Worm (Caenorhabditis elegans) whole organism, early embryonic: ENCODE measurements around the gene mboa-6.

Experiments
- B0310.2 ChIP-seq: sonication (generic microtip); optimal IDR thresholded peaks from 2 replicates; lab custom pipeline; 2016; ENCODE audit warnings: mild to moderate bottlenecking, missing genetic modification characterization, missing compliant biosample characterization
- F13C5.2 ChIP-seq: sonication (generic microtip); optimal IDR thresholded peaks from 2 replicates; lab custom pipeline; 2017; ENCODE audit warnings: mild to moderate bottlenecking, missing genetic modification characterization, inconsistent platforms, missing compliant biosample characterization
- aly-1 ChIP-seq: sonication (generic microtip); optimal IDR thresholded peaks from 2 replicates; lab custom pipeline; 2016; ENCODE audit warnings: missing genetic modification characterization, missing compliant biosample characterization
- ama-1 ChIP-seq: fragments of 150-350 bp; optimal IDR thresholded peaks from 2 replicates; lab custom pipeline; 2014
- ceh-13 ChIP-seq: fragments of 200-800 bp; sonication (Bioruptor generic); optimal IDR thresholded peaks from 2 replicates; lab custom pipeline; 2018; ENCODE audit warnings: mild to moderate bottlenecking, missing genetic modification characterization, missing compliant biosample characterization
- ceh-36 ChIP-seq: sonication (generic microtip); optimal IDR thresholded peaks from 2 replicates; lab custom pipeline; 2016; ENCODE audit warnings: missing genetic modification characterization, inconsistent platforms, missing compliant biosample characterization
- ets-7 ChIP-seq: sonication (generic microtip); optimal IDR thresholded peaks from 2 replicates; lab custom pipeline; 2016; ENCODE audit warnings: missing genotype, missing genetic modification characterization, missing compliant biosample characterization
- flt-1 ChIP-seq: fragments of 200-800 bp; sonication (Bioruptor generic); IDR thresholded peaks from 2 replicates; pipeline ENCODE4 v1.3.6; 2022; ENCODE audit warnings: missing genetic modification characterization, missing compliant biosample characterization
- hmbx-1 ChIP-seq: sonication (generic microtip); optimal IDR thresholded peaks from 2 replicates; lab custom pipeline; 2016; ENCODE audit warnings: mild to moderate bottlenecking, missing genetic modification characterization, missing compliant biosample characterization
- hmg-4 ChIP-seq: fragments of 200-800 bp; sonication (Bioruptor generic); optimal IDR thresholded peaks from 2 replicates; lab custom pipeline; 2018; ENCODE audit warnings: mild to moderate bottlenecking, missing genetic modification characterization, missing compliant biosample characterization
- hnd-1 ChIP-seq: sonication (generic microtip); optimal IDR thresholded peaks from 2 replicates; lab custom pipeline; 2016; ENCODE audit warnings: missing genetic modification characterization, missing compliant biosample characterization
- pes-1 ChIP-seq: fragments of 200-800 bp; sonication (Bioruptor generic); IDR thresholded peaks from 2 replicates; pipeline ENCODE4 v1.3.6; 2022; ENCODE audit warnings: missing genetic modification reagents, missing genetic modification characterization, missing compliant biosample characterization
- scrt-1 ChIP-seq: fragments of 200-800 bp; sonication (Bioruptor generic); IDR thresholded peaks from 2 replicates; pipeline ENCODE4 v1.3.6; 2022; ENCODE audit warnings: missing genetic modification characterization, missing compliant biosample characterization
- sea-1 ChIP-seq: fragments of 200-800 bp; sonication (Bioruptor generic); conservative IDR thresholded peaks from 2 replicates; pipeline ENCODE4 v1.3.6; 2022; ENCODE audit warnings: missing genetic modification characterization, missing compliant biosample characterization
- tbx-11 ChIP-seq: fragments of 200-800 bp; sonication (Bioruptor generic); IDR thresholded peaks from 2 replicates; pipeline ENCODE4 v1.3.6; 2022; ENCODE audit warnings: missing genetic modification characterization, missing compliant biosample characterization
- tbx-37 ChIP-seq: fragments of 200-800 bp; sonication (Bioruptor generic); conservative IDR thresholded peaks from 2 replicates; pipeline ENCODE4 v1.3.6; 2022; ENCODE audit warnings: missing genetic modification reagents, missing genetic modification characterization, missing compliant biosample characterization
- tra-4 ChIP-seq: sonication (generic microtip); optimal IDR thresholded peaks from 2 replicates; lab custom pipeline; 2017; ENCODE audit warnings: missing genetic modification characterization, missing compliant biosample characterization

mboa-6 gene

DNA sequence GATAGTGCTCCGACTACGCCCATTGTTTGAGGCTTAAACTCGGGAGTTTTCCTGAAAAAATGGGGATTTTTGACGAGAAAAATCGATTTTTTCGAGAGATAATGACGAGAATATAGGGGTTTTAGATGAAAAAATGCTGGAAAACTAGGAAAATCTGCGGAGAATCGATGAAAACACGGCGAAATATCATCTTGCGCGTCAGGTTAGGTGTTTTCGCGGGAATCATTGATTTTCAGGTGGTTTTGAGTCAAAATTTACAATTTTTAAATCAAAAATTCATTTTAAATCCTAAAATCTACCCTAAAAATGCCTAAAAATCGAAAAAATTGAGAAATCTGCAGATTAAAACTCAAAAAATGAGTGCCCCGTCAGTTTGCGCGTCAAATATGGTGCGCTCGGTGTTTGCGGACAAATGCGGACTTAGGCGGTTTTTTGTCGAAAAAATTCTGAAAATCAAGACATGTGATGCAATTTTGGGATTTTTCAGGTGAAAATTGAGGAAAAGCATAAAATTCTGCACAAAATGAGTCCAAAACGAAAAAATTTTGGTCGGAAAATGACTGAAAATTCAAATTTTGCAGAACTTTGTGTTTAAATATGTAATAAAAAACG, at the start of gene mboa-6:
Gene mboa-6, minus strand, starts transcription at position 51 of the 612 bp plus-strand sequence.
- TF ChIP-seq F13C5.2 (tag; lab: Kevin White, UChicago) (peak; percentile 10), ceh-36 (tag; lab: Kevin White, UChicago) (no peak), scrt-1 (GFP tag; lab: Robert Waterston, UW) (no peak), tra-4 (tag; lab: Kevin White, UChicago) (no peak), tbx-37 (GFP tag; lab: Robert Waterston, UW) (no peak), pes-1 (GFP tag; lab: Robert Waterston, UW) (no peak), aly-1 (tag; lab: Kevin White, UChicago) (no peak), hnd-1 (tag; lab: Kevin White, UChicago) (no peak)

DNA sequence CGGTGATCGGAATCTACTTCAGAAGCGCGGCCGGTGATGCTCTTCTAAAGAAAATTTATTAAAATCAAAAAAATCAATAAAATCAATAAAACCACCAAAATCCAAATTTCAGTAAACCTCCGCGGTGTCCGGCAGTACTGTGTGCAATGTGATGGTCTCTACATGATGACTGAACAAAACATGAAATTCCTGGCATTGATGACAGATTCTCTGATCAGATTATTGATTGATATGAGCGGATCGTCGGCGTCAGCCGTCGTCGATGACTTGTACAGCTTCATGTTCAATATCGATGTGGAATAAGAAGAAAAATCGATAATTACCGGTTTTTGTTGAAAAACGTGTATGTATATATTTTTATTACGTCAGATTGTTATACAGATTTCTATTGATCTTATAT, 47.1 kb upstream of the mboa-6 start:
- no peak for TF ChIP-seq tbx-11
- TF ChIP-seq ceh-13 (GFP tag; lab: Kevin White, UChicago), result no peak
- TF ChIP-seq ama-1 (lab: Kevin White, UChicago), result no peak
- TF ChIP-seq sea-1 (GFP tag; lab: Robert Waterston, UW), result no peak
- no peak for TF ChIP-seq tra-4 (tag; lab: Kevin White, UChicago)
- TF ChIP-seq hmbx-1 (tag; lab: Kevin White, UChicago), result no peak
- no peak for TF ChIP-seq hmg-4 (GFP tag; lab: Kevin White, UChicago)
- no peak for TF ChIP-seq tbx-37 (GFP tag; lab: Robert Waterston, UW)
- no peak for TF ChIP-seq ceh-36 (tag; lab: Kevin White, UChicago)
- no peak for TF ChIP-seq F13C5.2 (tag; lab: Kevin White, UChicago)
- TF ChIP-seq scrt-1 (GFP tag; lab: Robert Waterston, UW), result no peak
- TF ChIP-seq flt-1 (GFP tag; lab: Robert Waterston, UW), result no peak
- no peak for TF ChIP-seq B0310.2 (tag; lab: Kevin White, UChicago)
- no peak for TF ChIP-seq aly-1 (tag; lab: Kevin White, UChicago)
- no peak for TF ChIP-seq ets-7 (tag; lab: Kevin White, UChicago)
- TF ChIP-seq hnd-1 (tag; lab: Kevin White, UChicago), result no peak
- TF ChIP-seq pes-1 (GFP tag; lab: Robert Waterston, UW), result no peak

DNA sequence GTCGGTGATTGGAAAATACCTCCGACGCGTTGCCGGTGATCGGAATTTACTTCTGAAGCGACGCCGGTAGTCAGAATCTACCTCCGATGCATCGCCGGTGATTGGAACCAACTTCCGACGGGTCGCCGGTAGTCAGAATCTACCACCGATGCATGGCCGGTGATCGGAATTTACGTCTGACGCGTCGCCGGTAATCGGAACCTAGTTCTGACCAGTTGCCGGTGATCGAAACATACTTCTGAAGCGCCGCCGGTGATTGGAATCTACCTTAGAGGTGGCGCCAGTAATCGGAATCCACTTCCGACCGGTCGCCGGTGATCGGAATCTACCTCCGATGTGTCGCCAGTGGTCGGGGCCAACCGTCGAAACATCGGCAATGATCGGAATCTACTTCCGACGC, 46.6 kb upstream of the mboa-6 start:
- TF ChIP-seq hmbx-1 (tag; lab: Kevin White, UChicago), result no peak
- no peak for TF ChIP-seq B0310.2 (tag; lab: Kevin White, UChicago)
- TF ChIP-seq flt-1 (GFP tag; lab: Robert Waterston, UW), result no peak
- TF ChIP-seq ets-7 (tag; lab: Kevin White, UChicago), result no peak
- TF ChIP-seq scrt-1 (GFP tag; lab: Robert Waterston, UW), result no peak
- no peak for TF ChIP-seq sea-1 (GFP tag; lab: Robert Waterston, UW)
- TF ChIP-seq ceh-36 (tag; lab: Kevin White, UChicago), result no peak
- TF ChIP-seq tra-4 (tag; lab: Kevin White, UChicago), result no peak
- TF ChIP-seq tbx-11, result no peak
- no peak for TF ChIP-seq ceh-13 (GFP tag; lab: Kevin White, UChicago)
- TF ChIP-seq pes-1 (GFP tag; lab: Robert Waterston, UW), result no peak

DNA sequence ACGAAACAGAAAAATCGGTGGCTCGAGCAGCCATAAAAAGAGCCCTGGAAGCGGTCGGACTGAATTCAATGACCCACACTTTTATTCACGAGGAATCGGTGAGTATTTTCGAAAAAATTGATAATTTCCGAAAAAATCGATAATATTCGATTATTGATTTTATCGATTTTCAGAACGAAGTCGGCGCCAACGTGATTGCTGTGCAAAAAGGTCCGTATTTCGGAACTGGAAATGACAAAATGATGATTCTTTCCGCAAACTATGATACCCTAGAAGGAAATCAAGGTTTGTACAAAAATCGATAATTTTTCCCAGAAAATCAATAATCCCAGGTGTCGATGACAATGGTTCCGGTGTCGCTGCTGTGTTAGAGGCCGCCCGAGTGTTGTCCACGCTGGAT, 45.2 kb upstream of the mboa-6 start:
- TF ChIP-seq F13C5.2 (tag; lab: Kevin White, UChicago) (no peak), sea-1 (GFP tag; lab: Robert Waterston, UW) (no peak), ceh-13 (GFP tag; lab: Kevin White, UChicago) (no peak), ama-1 (lab: Kevin White, UChicago) (no peak), aly-1 (tag; lab: Kevin White, UChicago) (no peak), tbx-11 (no peak), flt-1 (GFP tag; lab: Robert Waterston, UW) (no peak), hmg-4 (GFP tag; lab: Kevin White, UChicago) (no peak), tra-4 (tag; lab: Kevin White, UChicago) (no peak)

DNA sequence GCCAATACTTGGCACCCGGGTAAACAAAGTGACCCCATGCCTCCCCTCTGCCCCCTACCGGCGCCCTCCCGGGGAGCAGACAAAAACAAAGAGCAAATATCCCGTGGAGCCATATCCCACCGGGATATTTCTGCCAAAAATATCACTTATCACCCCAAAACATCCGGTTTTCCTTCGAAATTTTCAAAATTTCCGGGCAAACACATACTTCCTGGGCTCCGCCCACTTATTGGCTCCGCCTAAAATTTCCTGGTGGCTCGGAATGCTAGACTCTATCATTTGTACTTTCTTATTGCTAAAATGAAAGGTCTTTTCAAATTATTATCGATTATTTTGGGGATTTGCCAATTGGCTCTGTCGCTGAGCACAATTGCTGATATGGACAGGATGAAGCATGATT, 44.0 kb upstream of the mboa-6 start, which contains the start of gene Y39A3B.1:
Gene Y39A3B.1, plus strand, starts transcription at position 301 of the 400 bp plus-strand sequence.
- TF ChIP-seq pes-1 (GFP tag; lab: Robert Waterston, UW) (no peak), ceh-13 (GFP tag; lab: Kevin White, UChicago) (no peak), tbx-37 (GFP tag; lab: Robert Waterston, UW) (no peak), tra-4 (tag; lab: Kevin White, UChicago) (no peak), flt-1 (GFP tag; lab: Robert Waterston, UW) (no peak), B0310.2 (tag; lab: Kevin White, UChicago) (no peak), ets-7 (tag; lab: Kevin White, UChicago) (no peak)

DNA sequence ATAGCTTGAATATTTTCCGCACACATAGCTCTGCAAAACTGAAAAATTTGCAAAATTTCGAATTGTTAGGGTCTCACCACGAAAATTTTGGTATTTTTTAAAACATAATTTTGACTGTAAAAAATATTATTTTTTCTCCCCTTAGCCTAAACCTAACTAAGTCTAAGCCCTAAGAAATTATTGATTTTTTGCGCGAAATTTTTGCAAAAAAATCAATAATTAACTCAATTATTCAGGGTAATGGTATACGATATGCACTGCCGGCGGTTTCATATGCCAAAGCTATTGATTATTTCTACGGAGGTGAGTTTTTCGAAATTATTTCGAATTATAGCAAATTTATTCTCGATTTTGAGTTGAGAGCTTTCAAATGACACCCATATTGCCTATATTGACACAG, 39.5 kb upstream of the mboa-6 start:
- TF ChIP-seq ama-1 (lab: Kevin White, UChicago) (no peak), aly-1 (tag; lab: Kevin White, UChicago) (no peak), ets-7 (tag; lab: Kevin White, UChicago) (no peak), tbx-37 (GFP tag; lab: Robert Waterston, UW) (no peak), tra-4 (tag; lab: Kevin White, UChicago) (no peak), sea-1 (GFP tag; lab: Robert Waterston, UW) (no peak), flt-1 (GFP tag; lab: Robert Waterston, UW) (no peak), hmg-4 (GFP tag; lab: Kevin White, UChicago) (no peak), ceh-36 (tag; lab: Kevin White, UChicago) (no peak), pes-1 (GFP tag; lab: Robert Waterston, UW) (no peak)

DNA sequence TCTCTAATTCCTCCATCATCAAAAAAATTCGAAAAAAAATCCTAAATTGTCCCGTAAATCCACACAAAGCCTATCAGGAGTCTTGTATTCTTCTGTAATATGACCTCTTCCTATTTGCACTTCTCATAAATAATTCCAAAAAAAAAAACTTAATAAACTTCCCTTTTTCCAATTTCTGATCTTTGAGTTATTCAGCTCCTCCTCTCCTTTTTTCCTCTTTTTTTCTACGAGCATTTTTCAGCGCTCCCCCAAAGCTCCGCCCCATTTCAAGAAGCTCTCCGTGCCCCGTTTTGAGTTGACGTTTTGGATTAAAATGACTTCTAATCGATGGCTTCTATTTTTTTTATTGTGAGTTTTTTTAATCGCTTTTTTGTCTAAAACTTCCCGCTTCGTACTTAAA, 35.8 kb upstream of the mboa-6 start, which contains the start of gene lgc-42:
Gene lgc-42, plus strand, starts transcription at position 301 of the 400 bp plus-strand sequence.
- TF ChIP-seq F13C5.2 (tag; lab: Kevin White, UChicago), result no peak
- TF ChIP-seq flt-1 (GFP tag; lab: Robert Waterston, UW), result no peak
- no peak for TF ChIP-seq ets-7 (tag; lab: Kevin White, UChicago)
